Worm (Caenorhabditis elegans) whole organism, late embryonic: ENCODE results near the gene fbxa-179.

Source experiments
- C08G9.2 ChIP-seq: sonication (generic microtip); optimal IDR thresholded peaks from 2 replicates; lab custom pipeline; 2016; ENCODE audit warnings: mild to moderate bottlenecking, missing genetic modification characterization, moderate library complexity, missing compliant biosample characterization
- C38D4.7 ChIP-seq: fragments of 200-800 bp; sonication (Bioruptor generic); optimal IDR thresholded peaks from 2 replicates; lab custom pipeline; 2018; ENCODE audit warnings: mild to moderate bottlenecking, missing genetic modification characterization, moderate library complexity, missing compliant biosample characterization
- F13H6.1 ChIP-seq: sonication (generic microtip); optimal IDR thresholded peaks from 2 replicates; lab custom pipeline; 2016; ENCODE audit warnings: missing genetic modification characterization, missing compliant biosample characterization
- K09A11.1 ChIP-seq: sonication (generic microtip); optimal IDR thresholded peaks from 2 replicates; lab custom pipeline; 2017; ENCODE audit warnings: antibody characterized with exemption, mild to moderate bottlenecking, missing genetic modification characterization, missing compliant biosample characterization; ENCODE audit not compliant: insufficient read depth
- Y22D7AL.16 ChIP-seq: sonication (generic microtip); optimal IDR thresholded peaks from 2 replicates; lab custom pipeline; 2016; ENCODE audit warnings: missing genetic modification characterization, missing compliant biosample characterization
- ahr-1 ChIP-seq: sonication (generic microtip); optimal IDR thresholded peaks from 2 replicates; lab custom pipeline; 2016; ENCODE audit warnings: missing genetic modification characterization, missing compliant biosample characterization
- ama-1 ChIP-seq: fragments of 150-350 bp; optimal IDR thresholded peaks from 2 replicates; lab custom pipeline; 2014
- ceh-2 ChIP-seq: sonication (generic microtip); optimal IDR thresholded peaks from 2 replicates; lab custom pipeline; 2016; ENCODE audit warnings: missing genotype, missing genetic modification characterization, missing compliant biosample characterization
- ceh-24 ChIP-seq: sonication (generic microtip); optimal IDR thresholded peaks from 2 replicates; lab custom pipeline; 2016; ENCODE audit warnings: mild to moderate bottlenecking, missing genetic modification characterization, missing compliant biosample characterization
- ceh-31 ChIP-seq: sonication (generic microtip); optimal IDR thresholded peaks from 2 replicates; lab custom pipeline; 2016; ENCODE audit warnings: missing genetic modification characterization, missing compliant biosample characterization
- ceh-45 ChIP-seq: fragments of 200-800 bp; sonication (Bioruptor generic); IDR thresholded peaks from 2 replicates; pipeline ENCODE4 v1.3.6; 2022; ENCODE audit warnings: missing genetic modification reagents, missing genetic modification characterization, missing compliant biosample characterization
- che-1 ChIP-seq: sonication (generic microtip); optimal IDR thresholded peaks from 2 replicates; lab custom pipeline; 2016; ENCODE audit warnings: mild to moderate bottlenecking, missing genetic modification characterization, missing compliant biosample characterization
- elt-4 ChIP-seq: sonication (generic microtip); optimal IDR thresholded peaks from 2 replicates; lab custom pipeline; 2016; ENCODE audit warnings: missing genetic modification characterization, missing compliant biosample characterization
- ets-4 ChIP-seq: sonication (generic microtip); optimal IDR thresholded peaks from 2 replicates; lab custom pipeline; 2016; ENCODE audit warnings: missing genetic modification characterization, missing compliant biosample characterization
- fax-1 ChIP-seq: sonication (generic microtip); optimal IDR thresholded peaks from 2 replicates; lab custom pipeline; 2016; ENCODE audit warnings: missing genotype, missing genetic modification characterization, missing compliant biosample characterization
- fkh-10 ChIP-seq: fragments of 150-350 bp; optimal IDR thresholded peaks from 2 replicates; lab custom pipeline; 2014; ENCODE audit warnings: missing biosample characterization, missing genetic modification reagents, missing genetic modification characterization
- hlh-6 ChIP-seq: sonication (generic microtip); optimal IDR thresholded peaks from 2 replicates; lab custom pipeline; 2016; ENCODE audit warnings: missing genotype, missing genetic modification characterization, missing compliant biosample characterization
- hlh-8 ChIP-seq: sonication (generic microtip); optimal IDR thresholded peaks from 2 replicates; lab custom pipeline; 2016; ENCODE audit warnings: missing genotype, missing genetic modification characterization, missing compliant biosample characterization
- lim-6 ChIP-seq: sonication (generic microtip); optimal IDR thresholded peaks from 2 replicates; lab custom pipeline; 2016; ENCODE audit warnings: missing genetic modification characterization, missing compliant biosample characterization
- nhr-11 ChIP-seq: fragments of 150-350 bp; optimal IDR thresholded peaks from 2 replicates; lab custom pipeline; 2014; ENCODE audit warnings: missing biosample characterization, missing genetic modification characterization
- nhr-232 ChIP-seq: sonication (generic microtip); optimal IDR thresholded peaks from 2 replicates; lab custom pipeline; 2016; ENCODE audit warnings: missing genetic modification characterization, missing compliant biosample characterization
- odd-2 ChIP-seq: sonication (generic microtip); optimal IDR thresholded peaks from 2 replicates; lab custom pipeline; 2017; ENCODE audit warnings: antibody characterized with exemption, mild to moderate bottlenecking, missing genetic modification characterization, missing compliant biosample characterization
- pag-3 ChIP-seq: sonication (generic microtip); optimal IDR thresholded peaks from 2 replicates; lab custom pipeline; 2016; ENCODE audit warnings: missing compliant biosample characterization, missing genetic modification characterization, borderline replicate concordance
- pat-9 ChIP-seq: fragments of 200-800 bp; sonication (Bioruptor generic); optimal IDR thresholded peaks from 2 replicates; lab custom pipeline; 2018; ENCODE audit warnings: mild to moderate bottlenecking, missing genetic modification characterization, moderate library complexity, missing compliant biosample characterization
- pha-2 ChIP-seq: sonication (generic microtip); optimal IDR thresholded peaks from 2 replicates; lab custom pipeline; 2017; ENCODE audit warnings: mild to moderate bottlenecking, missing genetic modification characterization, missing compliant biosample characterization
- pha-4 ChIP-seq: fragments of 150-350 bp; optimal IDR thresholded peaks from 2 replicates; lab custom pipeline; 2018; ENCODE audit warnings: missing biosample characterization, missing genetic modification reagents, missing genetic modification characterization
- ref-2 ChIP-seq: sonication (generic microtip); optimal IDR thresholded peaks from 2 replicates; lab custom pipeline; 2016; ENCODE audit warnings: missing genetic modification characterization, missing compliant biosample characterization
- rnt-1 ChIP-seq: sonication (generic microtip); optimal IDR thresholded peaks from 2 replicates; lab custom pipeline; 2016; ENCODE audit warnings: missing genetic modification characterization, missing compliant biosample characterization
- sdc-2 ChIP-seq: sonication (generic microtip); optimal IDR thresholded peaks from 2 replicates; lab custom pipeline; 2016; ENCODE audit warnings: missing genotype, missing genetic modification characterization, missing compliant biosample characterization
- sox-2 ChIP-seq: fragments of 200-800 bp; sonication (Bioruptor generic); IDR thresholded peaks from 2 replicates; pipeline ENCODE4 v1.3.6; 2022; ENCODE audit warnings: missing genetic modification reagents, missing genetic modification characterization, missing compliant biosample characterization
- tbx-2 ChIP-seq: sonication (generic microtip); optimal IDR thresholded peaks from 2 replicates; lab custom pipeline; 2016; ENCODE audit warnings: missing genetic modification characterization, missing compliant biosample characterization
- unc-42 ChIP-seq: sonication (generic microtip); optimal IDR thresholded peaks from 2 replicates; lab custom pipeline; 2016; ENCODE audit warnings: missing genotype, missing genetic modification characterization, missing compliant biosample characterization
- zip-5 ChIP-seq: sonication (generic microtip); optimal IDR thresholded peaks from 2 replicates; lab custom pipeline; 2016; ENCODE audit warnings: missing genetic modification characterization, missing compliant biosample characterization

fbxa-179 gene

ce11 chrX:14424186-14424585, 11.5 kb upstream of the fbxa-179 start:
- no peak for TF ChIP-seq pha-2 (tag; lab: Kevin White, UChicago)
- no peak for TF ChIP-seq nhr-11 (tag; lab: Kevin White, UChicago)
- TF ChIP-seq sox-2: no peak
- no peak for TF ChIP-seq K09A11.1 (tag; lab: Kevin White, UChicago)
- TF ChIP-seq Y22D7AL.16: no peak
- no peak for TF ChIP-seq pha-4 (tag; lab: Kevin White, UChicago)
- no peak for TF ChIP-seq ceh-2 (tag; lab: Kevin White, UChicago)
- TF ChIP-seq pat-9 (tag; lab: Kevin White, UChicago): no peak

DNA sequence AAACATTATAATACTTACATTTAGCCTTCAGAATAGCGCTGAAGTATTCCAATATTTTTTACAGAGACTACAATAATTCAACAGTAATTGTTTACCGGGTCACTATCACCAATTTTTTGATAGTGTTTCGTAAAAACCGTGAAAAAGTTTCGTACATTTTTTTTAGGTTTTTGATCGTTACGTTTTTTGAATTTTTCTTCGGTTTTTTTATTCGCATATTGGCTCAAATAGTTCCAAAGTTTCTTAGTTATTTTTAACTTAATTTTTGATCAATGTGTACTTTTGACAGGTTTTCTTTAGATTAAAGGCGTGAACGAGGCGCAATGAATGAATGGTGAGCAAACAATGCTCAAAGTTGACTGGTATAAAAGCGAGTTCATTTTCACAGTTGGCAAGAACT, 10.4 kb upstream of the fbxa-179 start, which contains the start of gene fipr-3:
TSS of gene fipr-3 (plus strand) at position 301 of the 400 bp plus-strand sequence.
- TF ChIP-seq odd-2 (tag; lab: Kevin White, UChicago): no peak
- TF ChIP-seq, all 69 proteins: peak for 0

DNA sequence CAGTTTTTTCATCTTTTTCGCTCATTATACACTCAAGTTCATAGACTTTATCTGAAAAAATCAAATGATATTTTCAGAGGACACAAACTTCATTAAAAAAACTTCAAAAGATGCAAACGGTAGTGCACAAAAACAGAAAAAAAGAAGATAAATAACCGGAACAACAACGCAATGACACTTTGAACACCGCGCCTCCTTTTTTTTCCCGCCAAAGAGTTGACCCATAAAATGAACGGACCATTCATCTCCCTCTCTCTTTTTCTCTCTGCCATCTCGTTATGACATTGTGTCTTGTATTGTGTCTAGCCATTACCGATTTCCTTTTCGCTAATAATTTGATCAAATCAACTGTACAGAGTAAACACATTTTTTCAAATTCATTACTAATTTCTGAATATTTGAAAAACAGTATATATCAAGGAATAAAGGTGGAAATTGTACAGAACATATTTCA, 8.9 kb upstream of the fbxa-179 start, which contains the start of gene F23D12.2:
TSS of gene F23D12.2 (minus strand) at position 51 of the 454 bp plus-strand sequence.
- no peak for TF ChIP-seq C08G9.2
- no peak for TF ChIP-seq che-1
- TF ChIP-seq pat-9 (tag; lab: Kevin White, UChicago): no peak
- TF ChIP-seq ceh-31 (tag; lab: Kevin White, UChicago): no peak
- no peak for TF ChIP-seq rnt-1 (tag; lab: Kevin White, UChicago)
- TF ChIP-seq hlh-6 (tag; lab: Kevin White, UChicago): no peak
- TF ChIP-seq ets-4 (tag; lab: Kevin White, UChicago): no peak
- TF ChIP-seq ceh-45 (GFP tag; lab: Robert Waterston, UW): no peak
- TF ChIP-seq sdc-2 (tag; lab: Kevin White, UChicago): no peak
- TF ChIP-seq C38D4.7: no peak

ce11 chrX:14415641-14416040, 3.0 kb upstream of the fbxa-179 start, which contains the start of gene F23D12.10:
Gene F23D12.10 (minus strand): TSS chrX:14415741.
- TF ChIP-seq ceh-24 (tag; lab: Kevin White, UChicago) (no peak), F13H6.1 (tag; lab: Kevin White, UChicago) (no peak), C08G9.2 (no peak), K09A11.1 (tag; lab: Kevin White, UChicago) (no peak), fkh-10 (no peak), che-1 (no peak), zip-5 (tag; lab: Kevin White, UChicago) (no peak), ceh-31 (tag; lab: Kevin White, UChicago) (no peak), lim-6 (tag; lab: Kevin White, UChicago) (no peak), ama-1 (lab: Kevin White, UChicago) (no peak), ceh-2 (tag; lab: Kevin White, UChicago) (no peak)

- TF ChIP-seq elt-4 (tag; lab: Kevin White, UChicago): no peak
- TF ChIP-seq F13H6.1 (tag; lab: Kevin White, UChicago): no peak
- no peak for TF ChIP-seq che-1
- TF ChIP-seq ama-1 (lab: Kevin White, UChicago): no peak
- no peak for TF ChIP-seq tbx-2
- TF ChIP-seq ahr-1 (tag; lab: Kevin White, UChicago): no peak
- no peak for TF ChIP-seq unc-42
- TF ChIP-seq ref-2: no peak
- no peak for TF ChIP-seq fax-1 (tag; lab: Kevin White, UChicago)
- no peak for TF ChIP-seq hlh-8 (tag; lab: Kevin White, UChicago)
- TF ChIP-seq pag-3: no peak
Measured at ce11 chrX:14405817-14406216, 6.9 kb downstream of the fbxa-179 start, which contains the start of gene frpr-17. Gene frpr-17 (plus strand): TSS chrX:14406117.

DNA sequence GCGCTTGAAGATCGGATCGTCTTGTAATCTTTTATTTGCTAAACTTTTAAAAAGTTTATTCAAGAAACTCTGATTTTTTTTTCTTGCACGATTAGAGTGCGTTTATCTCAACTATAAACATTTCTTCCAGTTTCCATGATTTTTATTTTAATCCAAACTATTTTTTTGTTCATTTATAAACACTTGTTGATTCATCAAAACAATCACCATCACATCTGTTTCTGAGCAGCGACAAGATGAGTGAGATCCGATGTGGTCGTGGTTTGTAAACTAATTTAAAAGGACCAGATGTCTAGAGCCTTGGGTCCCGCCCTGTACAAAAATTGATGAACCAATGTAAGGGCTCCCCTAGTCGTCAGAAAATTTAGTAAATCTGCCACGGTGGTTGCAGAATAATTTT, 11.4 kb downstream of the fbxa-179 start:
- TF ChIP-seq nhr-232 (tag; lab: Kevin White, UChicago) (no peak), hlh-8 (tag; lab: Kevin White, UChicago) (peak; percentile 7)
